Fruit fly (Drosophila melanogaster): ENCODE results near the gene S1P.
A peak's percentile ranks its signal among the peaks of the same experiment; 100 is the strongest.

The S1P gene

DNA sequence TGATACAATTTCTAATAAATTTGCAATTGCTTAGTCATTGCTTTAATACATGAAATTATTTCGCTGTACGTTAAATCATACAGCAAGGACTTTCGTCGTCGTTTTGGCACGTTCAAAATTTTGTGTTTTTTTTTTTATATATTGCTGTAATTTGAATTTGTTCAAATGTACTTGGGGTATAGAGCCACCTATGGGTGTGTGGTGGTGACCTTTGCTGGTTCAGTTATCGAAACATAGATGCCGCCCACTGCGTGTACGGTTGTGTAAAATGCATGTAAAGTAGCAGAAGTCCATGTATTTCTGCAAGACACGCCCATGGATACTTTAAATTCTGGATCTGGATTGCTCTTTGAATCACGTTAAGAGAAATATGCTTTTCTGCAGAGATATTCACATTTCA lies 12.9 kb downstream of the S1P start (continued):
- TF ChIP-seq inv (GFP tag; IDR thresholded peaks at IDR 0.05; ENCODE audit: partially characterized antibody) (no peak), Sry-β (GFP tag; optimal IDR thresholded peaks at IDR 0.05) (no peak), Hr39 (optimal IDR thresholded peaks at IDR 0.05) (no peak), Asciz (GFP tag; optimal IDR thresholded peaks at IDR 0.05) (no peak), BtbVII (GFP tag; optimal IDR thresholded peaks at IDR 0.05) (no peak), onecut (GFP tag; IDR thresholded peaks at IDR 0.05) (peak; percentile 46; the same call in 1 of the 2 replicates), CG8359 (GFP tag; optimal IDR thresholded peaks at IDR 0.05; ENCODE audit: borderline replicate concordance) (no peak), gcm (GFP tag; optimal IDR thresholded peaks at IDR 0.05) (no peak), CG17912 (GFP tag; optimal IDR thresholded peaks at IDR 0.05) (peak; percentile 61), MTF-1 (GFP tag; optimal IDR thresholded peaks at IDR 0.05; ENCODE audit: borderline replicate concordance) (peak; percentile 7), trh (GFP tag; optimal IDR thresholded peaks at IDR 0.05) (peak; percentile 39), CG11247 (GFP tag; IDR thresholded peaks at IDR 0.05) (peak; percentile 72), gce (GFP tag; IDR thresholded peaks at IDR 0.05) (peak; percentile 4; the same call in 1 of the 3 replicates), pum (GFP tag; optimal IDR thresholded peaks at IDR 0.05) (peak; percentile 77), pros (GFP tag; optimal IDR thresholded peaks at IDR 0.05) (no peak), Med (GFP tag) (peak; percentile 95), CG18599 (GFP tag; optimal IDR thresholded peaks at IDR 0.05) (no peak), schlank (tag; optimal IDR thresholded peaks at IDR 0.05) (no peak), unpg (GFP tag; optimal IDR thresholded peaks at IDR 0.05) (no peak), Sry-δ (GFP tag; optimal IDR thresholded peaks at IDR 0.05) (peak; percentile 44), Chrac-16 (GFP tag; optimal IDR thresholded peaks at IDR 0.05) (peak; percentile 80), MESR4 (GFP tag; optimal IDR thresholded peaks at IDR 0.05) (no peak), GATAe (GFP tag; conservative IDR thresholded peaks at IDR 0.05) (no peak), maf-S (GFP tag; optimal IDR thresholded peaks at IDR 0.05) (peak; percentile 50), gt (GFP tag; IDR thresholded peaks at IDR 0.05) (no peak), CG6765 (GFP tag; optimal IDR thresholded peaks at IDR 0.05) (no peak), CG4282 (GFP tag; optimal IDR thresholded peaks at IDR 0.05) (peak; percentile 37), Dref (GFP tag; IDR thresholded peaks at IDR 0.05) (no peak), CG12659 (GFP tag; optimal IDR thresholded peaks at IDR 0.05) (no peak), Dip2 (GFP tag; IDR thresholded peaks at IDR 0.05) (peak; percentile 99), CG1603 (tag; optimal IDR thresholded peaks at IDR 0.05) (peak; percentile 72), CG6791 (GFP tag; IDR thresholded peaks at IDR 0.05; ENCODE audit: partially characterized antibody) (peak; percentile 77), CG13894 (tag; optimal IDR thresholded peaks at IDR 0.05) (peak; percentile 15), seq (GFP tag; IDR thresholded peaks at IDR 0.05) (no peak), Hr3 (GFP tag; optimal IDR thresholded peaks at IDR 0.05) (peak; percentile 81), cwo (GFP tag; optimal IDR thresholded peaks at IDR 0.05) (no peak), Dad (GFP tag; optimal IDR thresholded peaks at IDR 0.05) (peak; percentile 44), twi (tag; optimal IDR thresholded peaks at IDR 0.05) (no peak), shn (GFP tag; optimal IDR thresholded peaks at IDR 0.05) (peak; percentile 62), CG8924 (tag; optimal IDR thresholded peaks at IDR 0.05) (no peak), Taf1 (GFP tag; IDR thresholded peaks at IDR 0.05) (no peak; the same call in 1 of the 2 replicates), org-1 (GFP tag; optimal IDR thresholded peaks at IDR 0.05) (no peak), dimm (GFP tag; IDR thresholded peaks at IDR 0.05) (no peak), CG13775 (GFP tag; optimal IDR thresholded peaks at IDR 0.05) (peak; percentile 17), CG12071 (GFP tag; optimal IDR thresholded peaks at IDR 0.05) (no peak), pan (optimal IDR thresholded peaks at IDR 0.05) (no peak), pan (GFP tag; optimal IDR thresholded peaks at IDR 0.05 in 1 of 2, IDR thresholded peaks at IDR 0.05 in 1 of 2) (no peak), CHES-1-like (GFP tag; optimal IDR thresholded peaks at IDR 0.05) (peak; percentile 51), caup (GFP tag; optimal IDR thresholded peaks at IDR 0.05; ENCODE audit: severe bottlenecking) (peak; percentile 47), sob (GFP tag; IDR thresholded peaks at IDR 0.05) (peak; percentile 73), Drgx (GFP tag; IDR thresholded peaks at IDR 0.05) (no peak)
